Worm (Caenorhabditis elegans): ENCODE results near the gene F43C11.1.

The F43C11.1 gene

ce11 chrII:2398884-2399283 lies 42.0 kb downstream of the F43C11.1 start, which contains the start of gene F16G10.14:
Gene F16G10.14, minus strand, starts transcription at chrII:2398984.
- TF ChIP-seq C16A3.4 (tag; optimal IDR thresholded peaks at IDR 0.05) (no peak), fkh-4 (tag; optimal IDR thresholded peaks at IDR 0.05; ENCODE audit: borderline replicate concordance) (no peak), nhr-47 (tag; optimal IDR thresholded peaks at IDR 0.05) (no peak), ceh-90 (tag; optimal IDR thresholded peaks at IDR 0.05) (no peak), ama-1 (optimal IDR thresholded peaks at IDR 0.05) (no peak), fos-1 (tag; optimal IDR thresholded peaks at IDR 0.05) (no peak), mab-9 (GFP tag; IDR thresholded peaks at IDR 0.05) (no peak), unc-86 (tag; optimal IDR thresholded peaks at IDR 0.05) (no peak), zip-4 (GFP tag; optimal IDR thresholded peaks at IDR 0.05) (no peak), nhr-90 (tag; optimal IDR thresholded peaks at IDR 0.05; ENCODE audit: poor library complexity) (no peak), C34B4.2 (tag; optimal IDR thresholded peaks at IDR 0.05) (no peak), nhr-85 (tag) (no peak), C04F5.9 (tag; optimal IDR thresholded peaks at IDR 0.05) (no peak), F16B12.6 (tag; optimal IDR thresholded peaks at IDR 0.05) (no peak), sox-4 (tag; optimal IDR thresholded peaks at IDR 0.05) (no peak), zag-1 (tag; optimal IDR thresholded peaks at IDR 0.05) (no peak), alr-1 (tag; optimal IDR thresholded peaks at IDR 0.05; ENCODE audit: borderline replicate concordance) (no peak), unc-98 (GFP tag; IDR thresholded peaks at IDR 0.05) (no peak), nhr-237 (tag; optimal IDR thresholded peaks at IDR 0.05) (no peak), sptf-1 (tag; optimal IDR thresholded peaks at IDR 0.05) (no peak)

- peak; percentile 89 to 97 (median 91) for TF ChIP-seq elt-3 (tag; optimal IDR thresholded peaks at IDR 0.05)
- peak; percentile 92 for TF ChIP-seq blmp-1 (tag; optimal IDR thresholded peaks at IDR 0.05)
- TF ChIP-seq ceh-88 (GFP tag; IDR thresholded peaks at IDR 0.05), result no peak
These were observed 42.9 kb downstream of the F43C11.1 start for ce11 chrII:2399810-2400209.

- no peak for TF ChIP-seq nhr-47 (tag; optimal IDR thresholded peaks at IDR 0.05)
These were observed 47.1 kb downstream of the F43C11.1 start, which contains the start of gene F16G10.1 for ce11 chrII:2403984-2404383. Gene F16G10.1, plus strand, starts transcription at chrII:2404284.
